Worm (Caenorhabditis elegans): ENCODE results near the gene kxd-1.

DNA sequence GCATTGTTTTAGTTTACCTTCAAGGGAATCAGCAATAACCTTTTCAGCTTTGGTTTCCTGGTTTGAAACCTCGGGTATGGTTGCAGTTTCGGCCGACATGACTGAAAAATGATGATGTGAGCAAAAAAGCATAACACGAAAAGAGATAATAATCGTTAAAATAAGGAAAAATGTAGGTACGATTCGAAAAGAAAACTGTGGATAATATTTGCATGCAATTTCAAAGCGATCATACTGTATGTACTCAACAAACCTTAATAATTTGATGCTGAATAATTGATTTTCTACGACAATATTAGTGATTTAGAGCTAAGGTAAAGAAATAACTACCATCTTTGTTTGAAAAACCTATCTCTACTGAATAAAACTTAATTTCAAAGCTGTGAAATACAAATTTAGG, 25.2 kb upstream of the kxd-1 start, which contains the start of gene attf-2:
- TF ChIP-seq nhr-11 (tag; optimal IDR thresholded peaks at IDR 0.05), result no peak
- no peak for TF ChIP-seq sox-4 (tag; optimal IDR thresholded peaks at IDR 0.05)
- no peak for TF ChIP-seq zip-5 (tag; optimal IDR thresholded peaks at IDR 0.05)
- no peak for TF ChIP-seq dmd-4 (tag; optimal IDR thresholded peaks at IDR 0.05; ENCODE audit: borderline replicate concordance)
- TF ChIP-seq pqm-1 (tag; optimal IDR thresholded peaks at IDR 0.05), result no peak
- no peak for TF ChIP-seq ztf-16 (tag; optimal IDR thresholded peaks at IDR 0.05)
- TF ChIP-seq pha-4 (tag; optimal IDR thresholded peaks at IDR 0.05), result no peak
- no peak for TF ChIP-seq ceh-48 (tag; optimal IDR thresholded peaks at IDR 0.05)
- TF ChIP-seq elt-4 (tag; optimal IDR thresholded peaks at IDR 0.05), result no peak
- no peak for TF ChIP-seq ama-1 (optimal IDR thresholded peaks at IDR 0.05)
- TF ChIP-seq fkh-6 (tag; optimal IDR thresholded peaks at IDR 0.05), result no peak
- no peak for TF ChIP-seq nfya-1 (tag; optimal IDR thresholded peaks at IDR 0.05)
